In genomic region chrV:10342904-10343303, ce11 we compare ENCODE assay signal across 2 worm cellular contexts.
A peak's percentile ranks its signal among the peaks of the same experiment; 100 is the strongest.
TF ChIP-seq lines count a peak whose summit lies in the region.

TSS of gene K07C5.3 (plus strand) at chrV:10343032.

TF ChIP-seq in whole organism, L4 larva, 104 proteins besides CTCF, POLR2A, EP300 and RAD21:
- TF ChIP-seq nhr-237 (tag; optimal IDR thresholded peaks at IDR 0.05; lab: Kevin White, UChicago) (no peak), D1046.2 (GFP tag; IDR thresholded peaks at IDR 0.05; lab: Robert Waterston, UW) (no peak), vab-7 (GFP tag; IDR thresholded peaks at IDR 0.05; lab: Robert Waterston, UW) (peak; percentile 12; the same call in 1 of the 2 replicates), daf-19 (GFP tag; conservative IDR thresholded peaks at IDR 0.05; lab: Robert Waterston, UW) (no peak), zag-1 (tag; optimal IDR thresholded peaks at IDR 0.05; lab: Kevin White, UChicago) (no peak), lin-38 (GFP tag; IDR thresholded peaks at IDR 0.05; lab: Robert Waterston, UW) (peak; percentile 27; the same call in 1 of the 2 replicates)
TF ChIP-seq in whole organism, L4 larva: peak in this region for 2.

TF ChIP-seq in whole organism, young adult, 124 proteins besides CTCF, POLR2A, EP300 and RAD21:
- TF ChIP-seq sptf-2 (GFP tag; optimal IDR thresholded peaks at IDR 0.05; lab: Kevin White, UChicago) (no peak), B0336.3 (GFP tag; IDR thresholded peaks at IDR 0.05; lab: Robert Waterston, UW) (0 out of 2 replicates have a peak, but pooled peaks have one; percentile 11), madf-8 (GFP tag; conservative IDR thresholded peaks at IDR 0.05; lab: Robert Waterston, UW) (no peak), attf-6 (GFP tag; IDR thresholded peaks at IDR 0.05; lab: Robert Waterston, UW) (0 out of 2 replicates have a peak, but pooled peaks have one; percentile 17), ceh-79 (tag; optimal IDR thresholded peaks at IDR 0.05; lab: Kevin White, UChicago) (peak; percentile 39), pbrm-1 (GFP tag; IDR thresholded peaks at IDR 0.05; lab: Robert Waterston, UW) (peak; percentile 48; the same call in 1 of the 2 replicates), D2030.7 (GFP tag; IDR thresholded peaks at IDR 0.05; lab: Robert Waterston, UW) (peak; percentile 15; the same call in 1 of the 2 replicates), ekl-4 (GFP tag; IDR thresholded peaks at IDR 0.05; lab: Robert Waterston, UW) (0 out of 2 replicates have a peak, but pooled peaks have one; percentile 59), aptf-3 (GFP tag; IDR thresholded peaks at IDR 0.05; lab: Robert Waterston, UW) (0 out of 2 replicates have a peak, but pooled peaks have one; percentile 71), F52B5.7 (tag; optimal IDR thresholded peaks at IDR 0.05; lab: Kevin White, UChicago) (peak; percentile 8), lin-54 (GFP tag; optimal IDR thresholded peaks at IDR 0.05; lab: Kevin White, UChicago) (peak; percentile 2), ceh-100 (GFP tag; IDR thresholded peaks at IDR 0.05; lab: Robert Waterston, UW) (no peak), F39B2.1 (GFP tag; IDR thresholded peaks at IDR 0.05; lab: Robert Waterston, UW) (peak; percentile 71; the same call in 1 of the 2 replicates), cebp-1 (GFP tag; IDR thresholded peaks at IDR 0.05; lab: Robert Waterston, UW) (no peak), cebp-1 (tag; optimal IDR thresholded peaks at IDR 0.05; lab: Kevin White, UChicago) (peak; percentile 9), chd-7 (tag; optimal IDR thresholded peaks at IDR 0.05; lab: Kevin White, UChicago) (peak; percentile 38), ceh-40 (GFP tag; IDR thresholded peaks at IDR 0.05; lab: Robert Waterston, UW) (no peak), atf-7 (tag; optimal IDR thresholded peaks at IDR 0.05; lab: Kevin White, UChicago) (peak; percentile 27), somi-1 (GFP tag; optimal IDR thresholded peaks at IDR 0.05; lab: Kevin White, UChicago) (no peak), egrh-3 (GFP tag; IDR thresholded peaks at IDR 0.05; lab: Robert Waterston, UW) (no peak), F10E7.11 (tag; optimal IDR thresholded peaks at IDR 0.05; lab: Kevin White, UChicago) (peak; percentile 56), Y79H2A.3 (GFP tag; conservative IDR thresholded peaks at IDR 0.05; lab: Robert Waterston, UW) (peak; percentile 66; the same call in 1 of the 2 replicates), nfyb-1 (GFP tag; IDR thresholded peaks at IDR 0.05; lab: Robert Waterston, UW) (no peak), lag-1 (GFP tag; IDR thresholded peaks at IDR 0.05; lab: Robert Waterston, UW) (no peak), lin-35 (GFP tag; optimal IDR thresholded peaks at IDR 0.05; lab: Kevin White, UChicago) (no peak), him-1 (tag; optimal IDR thresholded peaks at IDR 0.05; lab: Kevin White, UChicago) (no peak), athp-1 (tag; optimal IDR thresholded peaks at IDR 0.05; lab: Kevin White, UChicago) (peak; percentile 74), dpl-1 (GFP tag; optimal IDR thresholded peaks at IDR 0.05; lab: Kevin White, UChicago) (no peak), hsf-1 (GFP tag; IDR thresholded peaks at IDR 0.05; lab: Robert Waterston, UW) (peak; percentile 63), madf-3 (GFP tag; IDR thresholded peaks at IDR 0.05; lab: Robert Waterston, UW) (peak; percentile 76), hmg-1.2 (GFP tag; IDR thresholded peaks at IDR 0.05; lab: Robert Waterston, UW) (0 out of 2 replicates have a peak, but pooled peaks have one; percentile 6)
